Worm (Caenorhabditis elegans) whole organism, L4/young adult: Measurements from ENCODE around the gene aat-6.

Experiments used
- W03F9.2 ChIP-seq: fragments of 150-350 bp; optimal IDR thresholded peaks from 2 replicates; lab custom pipeline; 2014; ENCODE audit warnings: missing biosample characterization, missing genetic modification characterization
- dao-5 ChIP-seq: sonication (generic microtip); optimal IDR thresholded peaks from 2 replicates; lab custom pipeline; 2016; ENCODE audit warnings: missing genotype, missing genetic modification characterization, moderate library complexity, missing compliant biosample characterization

ce11 chrV:11472209-11472608, 1.7 kb upstream of the aat-6 start, which contains the start of the genes nas-20 and nas-21:
- no peak for TF ChIP-seq dao-5 (tag; lab: Kevin White, UChicago)
- TF ChIP-seq W03F9.2 (tag; lab: Kevin White, UChicago), result no peak
